Worm (Caenorhabditis elegans): ENCODE measurements around the gene arrd-2.

DNA sequence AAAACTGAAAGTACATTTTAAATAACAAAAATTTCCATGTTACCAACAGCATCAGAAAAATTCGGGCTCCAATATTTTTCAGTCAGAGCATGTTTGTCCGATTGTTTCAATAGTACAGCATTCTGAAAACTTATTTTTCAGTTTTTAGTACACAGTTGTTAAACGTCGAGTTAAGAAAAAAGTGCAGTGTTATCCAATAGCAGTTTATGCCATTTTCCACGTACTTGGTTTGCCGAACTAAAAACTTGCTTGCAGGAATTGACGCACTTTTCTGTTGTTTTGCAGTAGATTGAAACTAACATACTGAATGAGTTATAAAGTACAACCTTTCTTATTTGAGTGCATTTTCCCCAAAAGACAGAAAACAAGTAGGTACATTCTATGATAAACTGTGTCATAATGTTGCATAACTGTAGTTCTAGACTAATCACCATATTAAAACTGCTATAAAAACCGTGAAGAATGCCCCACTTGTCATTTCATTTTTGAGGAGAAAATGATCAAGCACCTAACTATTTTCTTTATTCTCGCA lies 9.1 kb upstream of the arrd-2 start, which contains the start of the genes Y51B9A.14 and Y51B9A.8:
- TF ChIP-seq med-1 (GFP tag; optimal IDR thresholded peaks at IDR 0.05; ENCODE audit: insufficient read depth) (no peak), flt-1 (GFP tag; IDR thresholded peaks at IDR 0.05) (no peak), ztf-29 (GFP tag; IDR thresholded peaks at IDR 0.05) (no peak), klf-2 (GFP tag; conservative IDR thresholded peaks at IDR 0.05) (no peak), ref-1 (GFP tag; conservative IDR thresholded peaks at IDR 0.05) (no peak), ztf-23 (GFP tag; IDR thresholded peaks at IDR 0.05) (no peak), T22C8.4 (GFP tag; IDR thresholded peaks at IDR 0.05) (no peak), tab-1 (GFP tag; IDR thresholded peaks at IDR 0.05) (no peak)
